Worm (Caenorhabditis elegans): Measurements from ENCODE around the gene F47E1.1.

DNA sequence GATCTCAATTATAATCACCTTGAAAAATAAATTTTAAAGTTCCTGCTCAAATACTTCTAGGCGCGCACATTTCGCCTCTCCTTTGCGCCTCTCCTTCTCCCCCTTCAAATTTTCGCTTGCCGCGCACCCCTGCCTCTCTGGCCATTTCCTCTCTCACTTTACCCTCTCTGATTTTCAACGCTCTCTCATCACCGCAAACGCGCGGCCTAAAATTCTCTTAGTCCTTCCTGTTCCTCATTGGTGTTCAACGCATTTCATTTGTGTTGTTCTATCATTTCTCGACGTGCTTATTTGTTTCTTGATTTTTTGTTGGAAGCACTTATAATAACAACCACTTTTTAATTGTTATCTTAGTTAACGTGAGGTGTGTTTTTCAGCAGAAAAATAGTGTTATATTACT lies 36.8 kb downstream of the F47E1.1 start, which contains the start of gene C25A11.2:
- no peak for TF ChIP-seq dao-5 (tag; optimal IDR thresholded peaks at IDR 0.05)
- TF ChIP-seq him-1 (tag; optimal IDR thresholded peaks at IDR 0.05), result no peak
